Fruit fly (Drosophila melanogaster) whole organism, embryonic: ENCODE data around the gene CG31365.

Experiments
- Awh ChIP-seq: fragments of 200-800 bp; sonication (Bioruptor generic); IDR thresholded peaks from 2 replicates; pipeline ENCODE4, ENCODE4 v1.3.6; 2022; ENCODE audit warnings: missing biosample characterization, missing genetic modification characterization
- B-H1 ChIP-seq: fragments of 200-800 bp; sonication (Bioruptor generic); IDR thresholded peaks from 3 replicates; pipeline ENCODE4 v1.3.6; 2022; ENCODE audit warnings: missing biosample characterization, missing genetic modification characterization
- CG10267 ChIP-seq: fragments of 200-800 bp; sonication (Bioruptor generic); optimal IDR thresholded peaks from 2 replicates; lab custom pipeline; 2018; ENCODE audit warnings: missing biosample characterization, mild to moderate bottlenecking, missing genetic modification characterization, moderate library complexity
- CG13123 ChIP-seq: fragments of 200-800 bp; sonication (Bioruptor generic); optimal IDR thresholded peaks from 2 replicates; lab custom pipeline; 2016; ENCODE audit warnings: missing biosample characterization, missing genetic modification characterization
- CG14860 ChIP-seq: fragments of 200-800 bp; sonication (Bioruptor generic); IDR thresholded peaks from 3 replicates; pipeline ENCODE4 v1.3.6; 2022; ENCODE audit warnings: missing biosample characterization, missing genetic modification characterization; ENCODE audit not compliant: partially characterized antibody
- CG15601 ChIP-seq: fragments of 200-800 bp; sonication (Bioruptor generic); optimal IDR thresholded peaks from 3 replicates; lab custom pipeline; 2019; ENCODE audit warnings: missing biosample characterization, mild to moderate bottlenecking, missing genetic modification characterization, moderate library complexity
- CG17359 ChIP-seq: fragments of 200-800 bp; sonication (Bioruptor generic); optimal IDR thresholded peaks from 3 replicates; lab custom pipeline; 2018; ENCODE audit warnings: missing biosample characterization, mild to moderate bottlenecking, missing genetic modification characterization, moderate library complexity
- CG1792 ChIP-seq: fragments of 200-800 bp; sonication (Bioruptor generic); optimal IDR thresholded peaks from 2 replicates; lab custom pipeline; 2016; ENCODE audit warnings: missing biosample characterization, missing genetic modification characterization
- CG18619 ChIP-seq: fragments of 200-800 bp; sonication (Bioruptor generic); optimal IDR thresholded peaks from 3 replicates; lab custom pipeline; 2017; ENCODE audit warnings: missing biosample characterization, mild to moderate bottlenecking, missing genetic modification characterization
- CG18764 ChIP-seq: fragments of 200-800 bp; sonication (Bioruptor generic); optimal IDR thresholded peaks from 3 replicates; lab custom pipeline; 2016; ENCODE audit warnings: missing biosample characterization, missing genetic modification characterization
- CG31365 ChIP-seq: fragments of 200-800 bp; sonication (Bioruptor generic); optimal IDR thresholded peaks from 2 replicates; lab custom pipeline; 2018; ENCODE audit warnings: missing biosample characterization, mild to moderate bottlenecking, missing genetic modification characterization
- CG3163 ChIP-seq: fragments of 200-800 bp; sonication (Bioruptor generic); optimal IDR thresholded peaks from 3 replicates; lab custom pipeline; 2016; ENCODE audit warnings: missing biosample characterization, missing genetic modification characterization
- CG32772 ChIP-seq: fragments of 200-800 bp; sonication (Bioruptor generic); IDR thresholded peaks from 2 replicates; pipeline ENCODE4 v1.3.6; 2022; ENCODE audit warnings: missing biosample characterization, missing genetic modification characterization
- CG33557 ChIP-seq: fragments of 200-800 bp; sonication (Bioruptor generic); optimal IDR thresholded peaks from 2 replicates; lab custom pipeline; 2019; ENCODE audit warnings: missing biosample characterization, mild to moderate bottlenecking, missing genetic modification characterization, moderate library complexity
- CG8388 ChIP-seq: fragments of 200-800 bp; sonication (Bioruptor generic); optimal IDR thresholded peaks from 2 replicates; lab custom pipeline; 2019; ENCODE audit warnings: missing biosample characterization, mild to moderate bottlenecking, missing genetic modification characterization, moderate library complexity
- CG9437 ChIP-seq: fragments of 200-800 bp; sonication (Bioruptor generic); optimal IDR thresholded peaks from 2 replicates; lab custom pipeline; 2018; ENCODE audit warnings: missing biosample characterization, mild to moderate bottlenecking, missing genetic modification characterization
- Camta ChIP-seq: fragments of 200-800 bp; sonication (Bioruptor generic); optimal IDR thresholded peaks from 2 replicates; lab custom pipeline; 2016; ENCODE audit warnings: missing biosample characterization, missing genetic modification characterization
- CrebB ChIP-seq: fragments of 200-800 bp; sonication (Bioruptor generic); optimal IDR thresholded peaks from 3 replicates; lab custom pipeline; 2018; ENCODE audit warnings: missing biosample characterization, mild to moderate bottlenecking, missing genetic modification characterization
- D ChIP-seq, 2 experiments: fragments of 200-800 bp in 1 of 2; fragments of >200 bp in 1 of 2; sonication (Bioruptor generic) in 1 of 2; optimal IDR thresholded peaks; 2 replicates in 1 of 2; 3 replicates in 1 of 2; lab custom pipeline; 2017; ENCODE audit warnings: mild to moderate bottlenecking in 1 of 2, missing biosample characterization in 1 of 2, missing genetic modification characterization in 1 of 2, missing genetic modification reagents in 1 of 2
- Elba2 ChIP-seq: fragments of 200-800 bp; sonication (Bioruptor generic); optimal IDR thresholded peaks from 3 replicates; lab custom pipeline; 2016; ENCODE audit warnings: missing biosample characterization, missing genetic modification characterization
- Ets65A ChIP-seq: fragments of 200-800 bp; sonication (Bioruptor generic); peaks from one replicate; lab custom pipeline; 2016; ENCODE audit warnings: missing biosample characterization, missing genetic modification characterization
- Gug ChIP-seq: fragments of 200-800 bp; sonication (Bioruptor generic); IDR thresholded peaks from 4 replicates; pipeline ENCODE4 v1.3.6; 2022; ENCODE audit warnings: missing biosample characterization, missing genetic modification characterization
- HLH4C ChIP-seq: fragments of 200-800 bp; sonication (Bioruptor generic); IDR thresholded peaks from 3 replicates; pipeline ENCODE4 v1.3.6; 2022; ENCODE audit warnings: missing biosample characterization, missing genetic modification characterization; ENCODE audit not compliant: partially characterized antibody
- Pdp1 ChIP-seq, 2 experiments: fragments of 200-800 bp; sonication (Bioruptor generic); optimal IDR thresholded peaks; 3 replicates each; lab custom pipeline; 2016; ENCODE audit warnings: missing biosample characterization in 2 of 2, missing genetic modification characterization in 2 of 2, mild to moderate bottlenecking in 1 of 2, moderate library complexity in 1 of 2
- Ptx1 ChIP-seq: fragments of 200-800 bp; sonication (Bioruptor generic); IDR thresholded peaks from 2 replicates; pipeline ENCODE4 v1.3.6; 2022; ENCODE audit warnings: missing biosample characterization, missing genetic modification characterization
- Scr ChIP-seq: fragments of 200-800 bp; sonication (Bioruptor generic); IDR thresholded peaks from 2 replicates; pipeline ENCODE4 v1.3.6; 2022; ENCODE audit warnings: missing biosample characterization, missing genetic modification characterization; ENCODE audit not compliant: partially characterized antibody
- Ssrp ChIP-seq: fragments of 200-800 bp; sonication (Bioruptor generic); optimal IDR thresholded peaks from 2 replicates; lab custom pipeline; 2018; ENCODE audit warnings: missing biosample characterization, mild to moderate bottlenecking, missing genetic modification characterization, moderate library complexity
- amos ChIP-seq: fragments of 200-800 bp; sonication (Bioruptor generic); IDR thresholded peaks from 2 replicates; pipeline ENCODE4 v1.3.6; 2022; ENCODE audit warnings: missing biosample characterization, missing genetic modification characterization; ENCODE audit not compliant: partially characterized antibody
- crol ChIP-seq: fragments of 200-800 bp; sonication (Bioruptor generic); IDR thresholded peaks from 2 replicates; pipeline ENCODE4 v1.3.6; 2022; ENCODE audit warnings: missing biosample characterization, missing genetic modification characterization
- ewg ChIP-seq: fragments of 200-800 bp; sonication (Bioruptor generic); optimal IDR thresholded peaks from 3 replicates; lab custom pipeline; 2017; ENCODE audit warnings: mild to moderate bottlenecking, missing biosample characterization, missing genetic modification reagents, missing genetic modification characterization
- fu2 ChIP-seq: fragments of 200-800 bp; sonication (Bioruptor generic); optimal IDR thresholded peaks from 2 replicates; lab custom pipeline; 2016; ENCODE audit warnings: missing biosample characterization, missing genetic modification characterization
- ham ChIP-seq: fragments of 200-800 bp; sonication (Bioruptor generic); IDR thresholded peaks from 2 replicates; pipeline ENCODE4 v1.3.6; 2022; ENCODE audit warnings: missing biosample characterization, missing genetic modification characterization
- hbn ChIP-seq: fragments of 200-800 bp; sonication (Bioruptor generic); IDR thresholded peaks from 2 replicates; pipeline ENCODE4 v1.3.6; 2022; ENCODE audit warnings: missing biosample characterization, missing genetic modification characterization; ENCODE audit not compliant: partially characterized antibody
- hkb ChIP-seq, 2 experiments: fragments of 200-800 bp in 1 of 2; fragments of >200 bp in 1 of 2; sonication (Bioruptor generic) in 1 of 2; IDR thresholded peaks in 1 of 2; optimal IDR thresholded peaks in 1 of 2; 2 replicates each; pipeline versions ENCODE4 v1.3.6 to Lab custom; 2017 to 2022; ENCODE audit warnings: missing biosample characterization in 1 of 2, missing genetic modification characterization in 1 of 2
- kah ChIP-seq: fragments of 200-800 bp; sonication (Bioruptor generic); optimal IDR thresholded peaks from 2 replicates; lab custom pipeline; 2018; ENCODE audit warnings: missing biosample characterization, mild to moderate bottlenecking, missing genetic modification characterization
- kni ChIP-seq: fragments of 200-800 bp; sonication (Bioruptor generic); optimal IDR thresholded peaks from 3 replicates; lab custom pipeline; 2017; ENCODE audit warnings: mild to moderate bottlenecking, missing biosample characterization, missing genetic modification reagents, missing genetic modification characterization
- knrl ChIP-seq: fragments of 200-800 bp; sonication (Bioruptor generic); IDR thresholded peaks from 3 replicates; pipeline ENCODE4 v1.3.6; 2022; ENCODE audit warnings: missing biosample characterization, missing genetic modification characterization; ENCODE audit not compliant: partially characterized antibody
- lilli ChIP-seq: fragments of 200-800 bp; sonication (Bioruptor generic); optimal IDR thresholded peaks from 3 replicates; lab custom pipeline; 2016; ENCODE audit warnings: missing biosample characterization, missing genetic modification characterization
- mirr ChIP-seq: fragments of 200-800 bp; sonication (Bioruptor generic); optimal IDR thresholded peaks from 3 replicates; lab custom pipeline; 2018; ENCODE audit warnings: missing biosample characterization, mild to moderate bottlenecking, missing genetic modification characterization
- nerfin-2 ChIP-seq: fragments of 200-800 bp; sonication (Bioruptor generic); IDR thresholded peaks from 2 replicates; pipeline ENCODE4 v1.3.6; 2022; ENCODE audit warnings: missing biosample characterization, missing genetic modification characterization; ENCODE audit not compliant: partially characterized antibody
- pita ChIP-seq: fragments of 200-800 bp; sonication (Bioruptor generic); optimal IDR thresholded peaks from 2 replicates; lab custom pipeline; 2017; ENCODE audit warnings: missing biosample characterization, mild to moderate bottlenecking, missing genetic modification characterization
- rib ChIP-seq: fragments of 200-800 bp; sonication (Bioruptor generic); IDR thresholded peaks from 2 replicates; pipeline ENCODE4 v1.3.6; 2022; ENCODE audit warnings: missing biosample characterization, missing genetic modification characterization
- scrt ChIP-seq: fragments of 200-800 bp; sonication (Bioruptor generic); optimal IDR thresholded peaks from 2 replicates; lab custom pipeline; 2018; ENCODE audit warnings: missing biosample characterization, mild to moderate bottlenecking, missing genetic modification characterization, moderate library complexity
- sens ChIP-seq: fragments of 200-800 bp; sonication (Bioruptor generic); peaks from one replicate; lab custom pipeline; 2016; ENCODE audit warnings: missing biosample characterization, missing genetic modification characterization
- sisA ChIP-seq: fragments of 200-800 bp; sonication (Bioruptor generic); IDR thresholded peaks from 2 replicates; pipeline ENCODE4 v1.3.6; 2022; ENCODE audit warnings: missing biosample characterization, missing genetic modification characterization
- sr ChIP-seq: fragments of 200-800 bp; sonication (Bioruptor generic); IDR thresholded peaks from 3 replicates; pipeline ENCODE4 v1.3.6; 2022; ENCODE audit warnings: missing biosample characterization, missing genetic modification characterization
- tgo ChIP-seq: fragments of 200-800 bp; sonication (Bioruptor generic); IDR thresholded peaks from 3 replicates; pipeline ENCODE4 v1.3.6; 2022; ENCODE audit warnings: missing biosample characterization, missing genetic modification characterization
- toy ChIP-seq: fragments of 200-800 bp; sonication (Bioruptor generic); IDR thresholded peaks from 2 replicates; pipeline ENCODE4 v1.3.6; 2022; ENCODE audit warnings: missing biosample characterization, missing genetic modification characterization
- trh ChIP-seq: fragments of 200-800 bp; sonication (Bioruptor generic); optimal IDR thresholded peaks from 2 replicates; lab custom pipeline; 2016; ENCODE audit warnings: missing biosample characterization, missing genetic modification characterization
- vfl ChIP-seq: fragments of 200-800 bp; sonication (Bioruptor generic); optimal IDR thresholded peaks from 2 replicates; lab custom pipeline; 2016; ENCODE audit warnings: missing biosample characterization, missing genetic modification characterization

CG31365 gene

dm6 chr3R:23139634-23140010 lies 13.4 kb upstream of the CG31365 start (continued):
- TF ChIP-seq Gug (GFP tag; lab: Robert Waterston, UW) = no peak
- no peak for TF ChIP-seq sisA (GFP tag; lab: Robert Waterston, UW)
- no peak for TF ChIP-seq CG15601 (tag; lab: Kevin White, UChicago)
- TF ChIP-seq scrt (GFP tag; lab: Kevin White, UChicago) = no peak
- no peak for TF ChIP-seq HLH4C (GFP tag; lab: Robert Waterston, UW)
- TF ChIP-seq toy = no peak
- TF ChIP-seq CG17359 = no peak
- no peak for TF ChIP-seq CG1792 (GFP tag; lab: Kevin White, UChicago)
- TF ChIP-seq sr (GFP tag; lab: Robert Waterston, UW) = no peak
- no peak for TF ChIP-seq CG9437 (GFP tag; lab: Kevin White, UChicago)
- TF ChIP-seq CG8388 (GFP tag; lab: Kevin White, UChicago) = no peak
- TF ChIP-seq Ptx1 (GFP tag; lab: Robert Waterston, UW) = no peak
- no peak for TF ChIP-seq kah (GFP tag; lab: Kevin White, UChicago)
- no peak for TF ChIP-seq pita
- TF ChIP-seq CG10267 (tag; lab: Kevin White, UChicago) = no peak
- TF ChIP-seq amos (GFP tag; lab: Robert Waterston, UW) = no peak
- no peak for TF ChIP-seq ham
- TF ChIP-seq tgo (GFP tag; lab: Robert Waterston, UW) = no peak; the same call in 2 of the 3 replicates
- 0 out of 2 replicates have a peak, but pooled peaks have one; percentile 10 for TF ChIP-seq CG32772 (GFP tag; lab: Robert Waterston, UW)
- TF ChIP-seq lilli (GFP tag; lab: Kevin White, UChicago) = no peak
- TF ChIP-seq kni (GFP tag; lab: Kevin White, UChicago) = no peak
- no peak for TF ChIP-seq CG31365 (tag; lab: Kevin White, UChicago)
- TF ChIP-seq fu2 (GFP tag; lab: Kevin White, UChicago) = no peak
- no peak for TF ChIP-seq CG18619 (GFP tag; lab: Kevin White, UChicago)
- TF ChIP-seq ewg (GFP tag; lab: Kevin White, UChicago) = no peak
- TF ChIP-seq Awh (GFP tag; lab: Robert Waterston, UW) = no peak
- TF ChIP-seq Camta (GFP tag; lab: Kevin White, UChicago) = no peak
- no peak for TF ChIP-seq CrebB (tag; lab: Kevin White, UChicago)
- TF ChIP-seq sens = no peak
- TF ChIP-seq Ets65A (GFP tag; lab: Kevin White, UChicago) = peak; percentile 35
- TF ChIP-seq crol (GFP tag; lab: Robert Waterston, UW) = peak; percentile 76
- TF ChIP-seq CG13123 (GFP tag; lab: Kevin White, UChicago) = no peak
- TF ChIP-seq B-H1 = no peak
- no peak for TF ChIP-seq CG14860 (GFP tag; lab: Robert Waterston, UW)
- no peak for TF ChIP-seq hbn (GFP tag; lab: Robert Waterston, UW)
- no peak for TF ChIP-seq knrl (GFP tag; lab: Robert Waterston, UW)
- TF ChIP-seq CG33557 (GFP tag; lab: Kevin White, UChicago) = no peak
- TF ChIP-seq hkb (optimal IDR thresholded peaks at IDR 0.05; lab: Kevin White, UChicago) = no peak
- no peak for TF ChIP-seq hkb (GFP tag; IDR thresholded peaks at IDR 0.05; lab: Robert Waterston, UW)
- no peak for TF ChIP-seq nerfin-2 (GFP tag; lab: Robert Waterston, UW)
- no peak for TF ChIP-seq CG3163 (GFP tag; lab: Kevin White, UChicago)
- TF ChIP-seq rib (GFP tag; lab: Robert Waterston, UW) = peak; percentile 59; the same call in 1 of the 2 replicates
- no peak for TF ChIP-seq Pdp1 (GFP tag; optimal IDR thresholded peaks at IDR 0.05; lab: Kevin White, UChicago)
- TF ChIP-seq vfl (GFP tag; lab: Kevin White, UChicago) = no peak
- TF ChIP-seq Elba2 (GFP tag; lab: Kevin White, UChicago) = no peak
- TF ChIP-seq Scr (GFP tag; lab: Robert Waterston, UW) = no peak
- TF ChIP-seq D (optimal IDR thresholded peaks at IDR 0.05; lab: Kevin White, UChicago) = no peak
- TF ChIP-seq D (GFP tag; optimal IDR thresholded peaks at IDR 0.05; lab: Kevin White, UChicago) = no peak
- TF ChIP-seq CG18764 (GFP tag; lab: Kevin White, UChicago) = no peak
- no peak for TF ChIP-seq Ssrp (tag; lab: Kevin White, UChicago)
- peak; percentile 90 for TF ChIP-seq mirr (GFP tag; lab: Kevin White, UChicago)
- TF ChIP-seq trh (GFP tag; lab: Kevin White, UChicago) = no peak
